Worm (Caenorhabditis elegans) whole organism, L1 larva: ENCODE measurements around the gene C39B10.7.

Experiments used
- ets-5 ChIP-seq: fragments of 200-800 bp; sonication (Bioruptor generic); IDR thresholded peaks from 2 replicates; pipeline ENCODE4 v1.3.6; 2022; ENCODE audit warnings: missing genetic modification characterization, missing compliant biosample characterization
- mep-1 ChIP-seq: fragments of 150-350 bp; optimal IDR thresholded peaks from 2 replicates; lab custom pipeline; 2014; ENCODE audit warnings: missing biosample characterization, missing genetic modification characterization
- nhr-237 ChIP-seq: fragments of 150-350 bp; optimal IDR thresholded peaks from 2 replicates; lab custom pipeline; 2014; ENCODE audit warnings: missing biosample characterization, missing genetic modification characterization
- rnt-1 ChIP-seq: sonication (generic microtip); optimal IDR thresholded peaks from 2 replicates; lab custom pipeline; 2016; ENCODE audit warnings: mild to moderate bottlenecking, missing genetic modification characterization, moderate library complexity, missing compliant biosample characterization
- xbp-1 ChIP-seq: sonication (generic microtip); optimal IDR thresholded peaks from 2 replicates; lab custom pipeline; 2016; ENCODE audit warnings: missing genetic modification characterization, missing compliant biosample characterization

- TF ChIP-seq mep-1 (tag; lab: Kevin White, UChicago) = no peak
- no peak for TF ChIP-seq rnt-1 (tag; lab: Kevin White, UChicago)
- TF ChIP-seq nhr-237 = no peak
- no peak for TF ChIP-seq ets-5
- TF ChIP-seq xbp-1 (tag; lab: Kevin White, UChicago) = no peak
Measured at ce11 chrX:10514834-10515233, 38.2 kb downstream of the C39B10.7 start.
